Fruit fly (Drosophila melanogaster) whole organism: ENCODE data around the gene CG42717.

Experiments
- CG8478 ChIP-seq: fragments of >200 bp; optimal IDR thresholded peaks from 2 replicates; lab custom pipeline; 2018; ENCODE audit warnings: inconsistent platforms
- Dll ChIP-seq: fragments of >200 bp; optimal IDR thresholded peaks from 2 replicates; lab custom pipeline; 2017
- EcR ChIP-seq, 2 experiments: fragments of >200 bp; optimal IDR thresholded peaks; 2 replicates each; lab custom pipeline; 2017; ENCODE audit warnings: missing biosample characterization in 2 of 2, missing genetic modification characterization in 2 of 2, missing genetic modification reagents in 2 of 2
- pan ChIP-seq: fragments of >200 bp; optimal IDR thresholded peaks from 2 replicates; lab custom pipeline; 2017
- psq ChIP-seq: fragments of >200 bp; optimal IDR thresholded peaks from 2 replicates; lab custom pipeline; 2017
- usp ChIP-seq: fragments of >200 bp; optimal IDR thresholded peaks from 2 replicates; lab custom pipeline; 2017; ENCODE audit warnings: missing biosample characterization, missing genetic modification characterization, mixed read lengths

CG42717 gene

DNA sequence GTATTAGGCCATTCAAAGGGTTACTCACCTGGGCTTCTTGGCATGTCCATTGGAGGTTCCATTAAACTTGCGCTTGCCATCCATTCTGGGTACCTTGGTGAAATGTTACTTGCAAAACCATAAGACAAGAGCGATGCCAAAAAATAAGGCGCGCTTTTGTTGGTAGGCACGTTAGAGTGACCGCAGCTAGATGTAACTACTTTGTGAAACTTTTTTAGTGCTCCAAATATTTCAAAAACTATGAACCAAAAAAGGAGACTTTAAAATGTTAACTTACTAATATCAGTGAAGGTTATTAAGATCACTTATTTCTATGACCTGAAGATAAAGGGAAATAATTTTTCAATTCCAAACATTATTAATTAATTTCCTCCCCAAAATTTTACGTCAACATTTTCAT lies 45.4 kb downstream of the CG42717 start, which contains the start of gene PolD1:
PolD1 (minus strand) TSS at position 181 of the 400 bp plus-strand sequence.
- no peak for TF ChIP-seq psq (lab: Kevin White, UChicago)
- TF ChIP-seq Dll (lab: Kevin White, UChicago) = no peak
- TF ChIP-seq CG8478 (lab: Kevin White, UChicago) = no peak
- TF ChIP-seq pan (lab: Kevin White, UChicago) = no peak
- no peak for TF ChIP-seq usp (GFP tag; lab: Kevin White, UChicago)
- no peak for TF ChIP-seq EcR (GFP tag; optimal IDR thresholded peaks at IDR 0.05; lab: Kevin White, UChicago)

- TF ChIP-seq CG8478 (lab: Kevin White, UChicago) (no peak), pan (lab: Kevin White, UChicago) (no peak), usp (GFP tag; lab: Kevin White, UChicago) (no peak), EcR (GFP tag; optimal IDR thresholded peaks at IDR 0.05; lab: Kevin White, UChicago) (no peak), Dll (lab: Kevin White, UChicago) (no peak), psq (lab: Kevin White, UChicago) (no peak)
Observed at dm6 chr3L:15982783-15983432, 50.1 kb downstream of the CG42717 start, which contains the start of the genes brm and Arl1. brm (minus strand) TSS chr3L:15982869. Arl1 (plus strand) TSS chr3L:15983135.
